In genomic region chrX:10301920-10302319, ce11 we compare ENCODE assay signal across 4 worm cellular contexts.
A peak's percentile ranks its signal among the peaks of the same experiment; 100 is the strongest.
TF ChIP-seq lines count a peak whose summit lies in the region.

No protein-coding gene starts in this region.

TF ChIP-seq in whole organism, L1 larva, 84 proteins besides CTCF, POLR2A, EP300 and RAD21:
- no peak for TF ChIP-seq sox-4 (tag; optimal IDR thresholded peaks at IDR 0.05; lab: Kevin White, UChicago)
- TF ChIP-seq grh-1 (GFP tag; IDR thresholded peaks at IDR 0.05; lab: Robert Waterston, UW): 0 out of 2 replicates have a peak, but pooled peaks have one; percentile 19
- peak in 1 of 6 experiments; percentile 9 for TF ChIP-seq elt-3 (tag; optimal IDR thresholded peaks at IDR 0.05; lab: Kevin White, UChicago)
- peak; percentile 93 for TF ChIP-seq nhr-85 (tag; lab: Kevin White, UChicago)
- TF ChIP-seq nhr-90 (tag; optimal IDR thresholded peaks at IDR 0.05; lab: Kevin White, UChicago; ENCODE audit: poor library complexity): no peak
- TF ChIP-seq mab-9 (GFP tag; IDR thresholded peaks at IDR 0.05; lab: Robert Waterston, UW): no peak
- TF ChIP-seq lin-13 (GFP tag; optimal IDR thresholded peaks at IDR 0.05; lab: Kevin White, UChicago): no peak
- TF ChIP-seq vab-15 (tag; optimal IDR thresholded peaks at IDR 0.05; lab: Kevin White, UChicago): no peak
- no peak for TF ChIP-seq xbp-1 (tag; optimal IDR thresholded peaks at IDR 0.05; lab: Kevin White, UChicago)
- peak; percentile 48 for TF ChIP-seq lin-14 (GFP tag; optimal IDR thresholded peaks at IDR 0.05; lab: Kevin White, UChicago)
- no peak for TF ChIP-seq snpc-4 (tag; optimal IDR thresholded peaks at IDR 0.05; lab: Kevin White, UChicago)
- TF ChIP-seq nhr-20 (tag; optimal IDR thresholded peaks at IDR 0.05; lab: Kevin White, UChicago): peak; percentile 75
- TF ChIP-seq nhr-71 (tag; optimal IDR thresholded peaks at IDR 0.05; lab: Kevin White, UChicago): peak; percentile 38
- peak; percentile 8 for TF ChIP-seq snu-23 (GFP tag; optimal IDR thresholded peaks at IDR 0.05; lab: Kevin White, UChicago)
- no peak for TF ChIP-seq fkh-8 (tag; optimal IDR thresholded peaks at IDR 0.05; lab: Kevin White, UChicago)
- no peak for TF ChIP-seq nhr-11 (tag; optimal IDR thresholded peaks at IDR 0.05; lab: Kevin White, UChicago)
TF ChIP-seq in whole organism, L1 larva: peak in this region for 7.

TF ChIP-seq in whole organism, L2 larva, 48 proteins besides CTCF, POLR2A, EP300 and RAD21:
- TF ChIP-seq sma-9 (GFP tag; optimal IDR thresholded peaks at IDR 0.05; lab: Kevin White, UChicago): peak; percentile 49
- no peak for TF ChIP-seq sma-9 (tag; optimal IDR thresholded peaks at IDR 0.05; lab: Kevin White, UChicago)
- TF ChIP-seq blmp-1 (tag; optimal IDR thresholded peaks at IDR 0.05; lab: Kevin White, UChicago; ENCODE audit: insufficient read depth): peak; percentile 62
- TF ChIP-seq lin-39 (tag; optimal IDR thresholded peaks at IDR 0.05; lab: Kevin White, UChicago): no peak
- peak; percentile 75 for TF ChIP-seq ceh-16 (tag; optimal IDR thresholded peaks at IDR 0.05; lab: Kevin White, UChicago)
- peak; percentile 11 for TF ChIP-seq crh-2 (tag; optimal IDR thresholded peaks at IDR 0.05; lab: Kevin White, UChicago)
- no peak for TF ChIP-seq ZK546.5 (tag; optimal IDR thresholded peaks at IDR 0.05; lab: Kevin White, UChicago)
- TF ChIP-seq sem-4 (tag; optimal IDR thresholded peaks at IDR 0.05; lab: Kevin White, UChicago): no peak
- peak; percentile 13 for TF ChIP-seq fos-1 (tag; optimal IDR thresholded peaks at IDR 0.05; lab: Kevin White, UChicago)
- TF ChIP-seq egl-27 (tag; optimal IDR thresholded peaks at IDR 0.05; lab: Kevin White, UChicago): peak; percentile 3
- TF ChIP-seq snpc-4 (tag; optimal IDR thresholded peaks at IDR 0.05; lab: Kevin White, UChicago): no peak
- peak; percentile 88 for TF ChIP-seq nhr-25 (tag; optimal IDR thresholded peaks at IDR 0.05; lab: Kevin White, UChicago)

TF ChIP-seq in whole organism, L3 larva, 47 proteins besides CTCF, POLR2A, EP300 and RAD21:
- TF ChIP-seq nhr-25 (tag; optimal IDR thresholded peaks at IDR 0.05; lab: Kevin White, UChicago) (peak; percentile 71), elt-1 (tag; optimal IDR thresholded peaks at IDR 0.05; lab: Kevin White, UChicago) (peak; percentile 91), lsy-12 (tag; optimal IDR thresholded peaks at IDR 0.05; lab: Kevin White, UChicago) (no peak), nhr-23 (tag; optimal IDR thresholded peaks at IDR 0.05; lab: Kevin White, UChicago) (peak; percentile 82)

TF ChIP-seq in whole organism, L4 larva, 104 proteins besides CTCF, POLR2A, EP300 and RAD21:
- TF ChIP-seq hlh-30 (tag; optimal IDR thresholded peaks at IDR 0.05; lab: Kevin White, UChicago; ENCODE audit: insufficient read depth) (peak; percentile 2), dmd-9 (GFP tag; IDR thresholded peaks at IDR 0.05; lab: Robert Waterston, UW) (no peak), nhr-48 (tag; optimal IDR thresholded peaks at IDR 0.05; lab: Kevin White, UChicago) (peak; percentile 18)
